In genomic region chr3R:5570635-5571436, dm6 we compare ENCODE assay signal across 1 fruit fly cellular context.
TF ChIP-seq lines count a peak whose summit lies in the region.

Gene CRMP (plus strand): TSS chr3R:5571108.

TF ChIP-seq in whole organism, embryonic, 481 proteins besides CTCF, POLR2A, EP300 and RAD21 (continued from another document):
- TF ChIP-seq fu2 (GFP tag; optimal IDR thresholded peaks at IDR 0.05; lab: Kevin White, UChicago), result no peak
- TF ChIP-seq MESR4 (GFP tag; optimal IDR thresholded peaks at IDR 0.05; lab: Kevin White, UChicago), result peak; percentile 66
- TF ChIP-seq CG17328 (GFP tag; IDR thresholded peaks at IDR 0.05; lab: Robert Waterston, UW), result 0 out of 2 replicates have a peak, but pooled peaks have one; percentile 5
- peak in 1 of 2 experiments; percentile 60 for TF ChIP-seq crp (GFP tag; optimal IDR thresholded peaks at IDR 0.05; lab: Kevin White, UChicago)
- TF ChIP-seq pum (GFP tag; optimal IDR thresholded peaks at IDR 0.05; lab: Kevin White, UChicago), result no peak
- no peak for TF ChIP-seq gce (GFP tag; IDR thresholded peaks at IDR 0.05; lab: Robert Waterston, UW)
- TF ChIP-seq Pdp1 (GFP tag; optimal IDR thresholded peaks at IDR 0.05; lab: Kevin White, UChicago), result peak in 1 of 2 experiments; percentile 61
- TF ChIP-seq Dll (GFP tag; IDR thresholded peaks at IDR 0.05; lab: Robert Waterston, UW; ENCODE audit: partially characterized antibody), result peak; percentile 49; the same call in 1 of the 4 replicates
- TF ChIP-seq CG17829 (tag; optimal IDR thresholded peaks at IDR 0.05; lab: Kevin White, UChicago), result peak; percentile 24
- peak; percentile 85 for TF ChIP-seq sr (GFP tag; IDR thresholded peaks at IDR 0.05; lab: Robert Waterston, UW)
- TF ChIP-seq odd (GFP tag; optimal IDR thresholded peaks at IDR 0.05; lab: Kevin White, UChicago), result peak; percentile 31
- peak; percentile 25 for TF ChIP-seq CG12659 (GFP tag; optimal IDR thresholded peaks at IDR 0.05; lab: Kevin White, UChicago)
- peak; percentile 21 for TF ChIP-seq CG18262 (tag; optimal IDR thresholded peaks at IDR 0.05; lab: Kevin White, UChicago)
- TF ChIP-seq zen2 (GFP tag; IDR thresholded peaks at IDR 0.05; lab: Robert Waterston, UW; ENCODE audit: partially characterized antibody), result peak; percentile 24; the same call in 1 of the 3 replicates
- peak; percentile 26 for TF ChIP-seq CG13296 (GFP tag; optimal IDR thresholded peaks at IDR 0.05; lab: Kevin White, UChicago)
- no peak for TF ChIP-seq CG1792 (GFP tag; optimal IDR thresholded peaks at IDR 0.05; lab: Kevin White, UChicago)
- TF ChIP-seq Tbp (GFP tag; optimal IDR thresholded peaks at IDR 0.05; lab: Kevin White, UChicago), result no peak
- TF ChIP-seq sqz (GFP tag; optimal IDR thresholded peaks at IDR 0.05; lab: Kevin White, UChicago), result peak; percentile 62
- no peak for TF ChIP-seq Nf-YC (tag; optimal IDR thresholded peaks at IDR 0.05; lab: Kevin White, UChicago)
- peak; percentile 92 for TF ChIP-seq grn (GFP tag; optimal IDR thresholded peaks at IDR 0.05; lab: Kevin White, UChicago)
- peak; percentile 46 for TF ChIP-seq nom (GFP tag; optimal IDR thresholded peaks at IDR 0.05; lab: Kevin White, UChicago)
- no peak for TF ChIP-seq fd64A (GFP tag; optimal IDR thresholded peaks at IDR 0.05; lab: Kevin White, UChicago)
- TF ChIP-seq Fer1 (GFP tag; optimal IDR thresholded peaks at IDR 0.05; lab: Kevin White, UChicago), result peak; percentile 36
- no peak for TF ChIP-seq tna (GFP tag; IDR thresholded peaks at IDR 0.05; lab: Robert Waterston, UW; ENCODE audit: partially characterized antibody)
- TF ChIP-seq Doc3 (GFP tag; IDR thresholded peaks at IDR 0.05; lab: Robert Waterston, UW; ENCODE audit: partially characterized antibody), result peak; percentile 43; the same call in 1 of the 3 replicates
- TF ChIP-seq CG15514 (GFP tag; optimal IDR thresholded peaks at IDR 0.05; lab: Kevin White, UChicago), result peak; percentile 29
- no peak for TF ChIP-seq CG13894 (tag; optimal IDR thresholded peaks at IDR 0.05; lab: Kevin White, UChicago)
- TF ChIP-seq insv (GFP tag; optimal IDR thresholded peaks at IDR 0.05; lab: Kevin White, UChicago), result peak; percentile 48 to 90
- TF ChIP-seq bsh (GFP tag; optimal IDR thresholded peaks at IDR 0.05; lab: Kevin White, UChicago), result peak in 1 of 2 experiments; percentile 28
- peak; percentile 4 for TF ChIP-seq Asciz (GFP tag; optimal IDR thresholded peaks at IDR 0.05; lab: Kevin White, UChicago)
- TF ChIP-seq YL-1 (GFP tag; optimal IDR thresholded peaks at IDR 0.05; lab: Kevin White, UChicago), result peak; percentile 69
- peak; percentile 65 for TF ChIP-seq gfzf (GFP tag; optimal IDR thresholded peaks at IDR 0.05; lab: Kevin White, UChicago)
- no peak for TF ChIP-seq dati (GFP tag; IDR thresholded peaks at IDR 0.05; lab: Robert Waterston, UW)
- peak; percentile 15 for TF ChIP-seq Dp (GFP tag; optimal IDR thresholded peaks at IDR 0.05; lab: Kevin White, UChicago)
- peak; percentile 89 for TF ChIP-seq CG32767 (GFP tag; IDR thresholded peaks at IDR 0.05; lab: Robert Waterston, UW)
- peak; percentile 99 for TF ChIP-seq stwl (tag; optimal IDR thresholded peaks at IDR 0.05; lab: Kevin White, UChicago)
- peak; percentile 70 for TF ChIP-seq CG34224 (GFP tag; IDR thresholded peaks at IDR 0.05; lab: Robert Waterston, UW; ENCODE audit: partially characterized antibody)
